Worm (Caenorhabditis elegans) whole organism, young adult: ENCODE results near the gene D1053.3.

Source experiments
- F49E8.2 ChIP-seq: sonication (generic microtip); optimal IDR thresholded peaks from 3 replicates; lab custom pipeline; 2017; ENCODE audit warnings: missing genetic modification characterization, mild to moderate bottlenecking, missing compliant biosample characterization, antibody characterized with exemption, moderate library complexity; ENCODE audit not compliant: insufficient read depth
- bed-2 ChIP-seq: fragments of 200-800 bp; sonication (Bioruptor generic); IDR thresholded peaks from 2 replicates; pipeline ENCODE4 v1.3.6; 2022; ENCODE audit warnings: missing genetic modification reagents, missing genetic modification characterization, missing compliant biosample characterization
- ceh-27 ChIP-seq: fragments of 200-800 bp; sonication (Bioruptor generic); optimal IDR thresholded peaks from 2 replicates; lab custom pipeline; 2018; ENCODE audit warnings: mild to moderate bottlenecking, missing genetic modification characterization, moderate library complexity, missing compliant biosample characterization
- efl-1 ChIP-seq: fragments of 150-350 bp; optimal IDR thresholded peaks from 2 replicates; lab custom pipeline; 2014; ENCODE audit warnings: missing biosample characterization, missing genetic modification reagents, missing genetic modification characterization
- hlh-26 ChIP-seq: fragments of 200-800 bp; sonication (Bioruptor generic); conservative IDR thresholded peaks from 2 replicates; pipeline ENCODE4 v1.3.6; 2022; ENCODE audit warnings: missing genetic modification reagents, missing genetic modification characterization, missing compliant biosample characterization
- hmg-1.2 ChIP-seq: fragments of 200-800 bp; sonication (Bioruptor generic); IDR thresholded peaks from 2 replicates; pipeline ENCODE4 v1.3.6; 2022; ENCODE audit warnings: missing genetic modification reagents, missing genetic modification characterization, missing compliant biosample characterization
- mxl-1 ChIP-seq: sonication (generic microtip); optimal IDR thresholded peaks from 2 replicates; lab custom pipeline; 2016; ENCODE audit warnings: missing genetic modification characterization, missing compliant biosample characterization
- sea-2 ChIP-seq: fragments of 200-800 bp; sonication (Bioruptor generic); IDR thresholded peaks from 2 replicates; pipeline ENCODE4 v1.3.6; 2022; ENCODE audit warnings: missing genetic modification characterization, missing compliant biosample characterization

DNA sequence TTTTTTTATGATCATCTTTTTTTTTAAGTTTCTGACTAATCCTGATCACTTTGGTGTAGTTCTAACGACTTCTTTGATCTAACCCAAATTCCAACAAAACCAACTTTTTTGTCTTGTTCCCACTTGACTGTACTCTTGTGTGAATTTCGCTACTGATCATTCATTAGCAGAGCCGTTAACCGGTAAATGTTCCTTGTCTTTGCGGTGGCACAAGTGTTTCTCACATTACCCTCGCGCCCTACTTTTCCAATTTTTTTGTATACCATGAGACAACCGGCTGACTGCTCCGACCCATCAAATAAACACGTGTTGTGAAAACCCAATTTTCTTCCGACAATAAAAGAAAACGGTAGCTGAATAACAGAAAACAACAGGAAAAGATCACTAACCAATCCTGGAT, 4.2 kb downstream of the D1053.3 start:
- TF ChIP-seq bed-2 (GFP tag; lab: Robert Waterston, UW) (no peak), F49E8.2 (tag; lab: Kevin White, UChicago) (no peak), efl-1 (GFP tag; lab: Kevin White, UChicago) (no peak), mxl-1 (tag; lab: Kevin White, UChicago) (no peak), sea-2 (GFP tag; lab: Robert Waterston, UW) (no peak), hlh-26 (no peak), hmg-1.2 (GFP tag; lab: Robert Waterston, UW) (no peak), ceh-27 (GFP tag; lab: Kevin White, UChicago) (no peak)
